Worm (Caenorhabditis elegans): ENCODE results near the gene C45B2.2.

C45B2.2 gene

DNA sequence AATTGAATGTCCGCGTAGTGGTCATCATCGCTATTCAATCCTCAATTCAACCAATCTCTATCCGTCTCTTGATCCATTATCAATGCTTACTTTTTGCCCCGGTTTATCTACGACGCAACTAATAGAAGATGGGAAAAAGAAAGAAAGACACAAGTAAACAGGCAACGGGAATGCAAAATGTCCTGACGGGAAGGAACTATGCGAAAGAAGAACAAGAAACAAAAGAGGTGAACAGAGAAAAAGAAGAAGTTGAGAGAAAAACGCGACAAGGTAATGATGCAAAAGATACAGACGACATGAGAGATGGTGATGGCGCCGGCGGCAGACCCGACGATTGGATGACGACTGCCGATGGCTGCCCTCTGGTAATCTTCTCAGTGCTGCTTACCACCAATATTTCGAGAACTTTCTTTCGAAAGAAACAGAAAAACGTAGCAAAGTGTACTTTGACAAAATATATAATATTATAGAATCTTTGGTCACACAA is 42.5 kb upstream of the C45B2.2 start (continued):
- TF ChIP-seq skn-1 (tag; optimal IDR thresholded peaks at IDR 0.05) (no peak), nhr-129 (tag; optimal IDR thresholded peaks at IDR 0.05) (peak; percentile 94), gmeb-1 (tag; optimal IDR thresholded peaks at IDR 0.05) (peak; percentile 56), unc-39 (tag; optimal IDR thresholded peaks at IDR 0.05) (no peak), lin-11 (tag; optimal IDR thresholded peaks at IDR 0.05) (no peak), nhr-25 (tag; optimal IDR thresholded peaks at IDR 0.05) (peak; percentile 80), ztf-1 (GFP tag; conservative IDR thresholded peaks at IDR 0.05) (no peak), mdl-1 (tag; optimal IDR thresholded peaks at IDR 0.05) (peak in 1 of 2 experiments; percentile 26), F13H6.1 (tag; optimal IDR thresholded peaks at IDR 0.05) (peak; percentile 90), nhr-12 (tag; optimal IDR thresholded peaks at IDR 0.05) (no peak), fos-1 (tag; optimal IDR thresholded peaks at IDR 0.05) (peak; percentile 75), nhr-6 (tag; optimal IDR thresholded peaks at IDR 0.05) (peak; percentile 74), lsy-2 (tag; optimal IDR thresholded peaks at IDR 0.05) (peak in 1 of 2 experiments; percentile 68), alr-1 (tag; optimal IDR thresholded peaks at IDR 0.05) (no peak), peb-1 (tag; optimal IDR thresholded peaks at IDR 0.05) (no peak), mbf-1 (tag; optimal IDR thresholded peaks at IDR 0.05) (no peak), mab-5 (tag; optimal IDR thresholded peaks at IDR 0.05) (peak; percentile 4), Y55F3AM.14 (GFP tag; optimal IDR thresholded peaks at IDR 0.05) (peak; percentile 24)

DNA sequence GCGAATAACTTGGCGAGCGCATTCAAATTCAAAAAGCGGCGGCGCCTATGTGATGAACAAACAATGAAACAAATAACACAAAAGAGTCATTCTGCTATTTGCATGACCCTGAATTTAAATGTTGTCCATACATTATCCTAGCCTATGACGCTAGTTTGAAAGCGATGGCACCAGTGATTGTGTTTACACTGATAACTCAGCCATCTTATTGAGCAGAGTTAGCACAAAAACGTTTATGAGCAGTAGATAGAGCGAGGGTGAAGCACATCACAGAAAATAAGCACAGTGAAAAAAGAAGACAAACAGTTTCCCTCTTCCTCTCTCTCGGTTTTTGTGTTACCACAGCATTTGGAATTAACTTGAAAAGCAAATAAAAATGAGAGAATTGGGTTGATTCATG is 41.3 kb upstream of the C45B2.2 start:
- TF ChIP-seq nhr-6 (tag; optimal IDR thresholded peaks at IDR 0.05): no peak
- TF ChIP-seq unc-39 (tag; optimal IDR thresholded peaks at IDR 0.05): no peak
- TF ChIP-seq crh-2 (tag; optimal IDR thresholded peaks at IDR 0.05): peak; percentile 1
- no peak for TF ChIP-seq nhr-12 (tag; optimal IDR thresholded peaks at IDR 0.05)
- TF ChIP-seq alr-1 (tag; optimal IDR thresholded peaks at IDR 0.05): no peak
- TF ChIP-seq mab-5 (tag; optimal IDR thresholded peaks at IDR 0.05): no peak
- TF ChIP-seq Y55F3AM.14 (GFP tag; optimal IDR thresholded peaks at IDR 0.05): no peak
- no peak for TF ChIP-seq aly-2 (tag; optimal IDR thresholded peaks at IDR 0.05)
- no peak for TF ChIP-seq elt-1 (tag; optimal IDR thresholded peaks at IDR 0.05)
- TF ChIP-seq mdl-1 (tag; optimal IDR thresholded peaks at IDR 0.05): no peak
- TF ChIP-seq unc-62 (GFP tag; optimal IDR thresholded peaks at IDR 0.05): no peak
- no peak for TF ChIP-seq lin-39 (tag; optimal IDR thresholded peaks at IDR 0.05)
- peak; percentile 34 for TF ChIP-seq nhr-129 (tag; optimal IDR thresholded peaks at IDR 0.05)
- TF ChIP-seq ceh-16 (tag; optimal IDR thresholded peaks at IDR 0.05): no peak
- TF ChIP-seq peb-1 (tag; optimal IDR thresholded peaks at IDR 0.05): no peak
- TF ChIP-seq F13H6.1 (tag; optimal IDR thresholded peaks at IDR 0.05): peak; percentile 39
- TF ChIP-seq snpc-4 (tag; optimal IDR thresholded peaks at IDR 0.05): no peak
- TF ChIP-seq nhr-23 (tag; optimal IDR thresholded peaks at IDR 0.05): no peak
- no peak for TF ChIP-seq ztf-1 (GFP tag; conservative IDR thresholded peaks at IDR 0.05)
- no peak for TF ChIP-seq zag-1 (tag; optimal IDR thresholded peaks at IDR 0.05)
- no peak for TF ChIP-seq nhr-21 (tag; optimal IDR thresholded peaks at IDR 0.05)
- no peak for TF ChIP-seq egl-27 (tag; optimal IDR thresholded peaks at IDR 0.05)

DNA sequence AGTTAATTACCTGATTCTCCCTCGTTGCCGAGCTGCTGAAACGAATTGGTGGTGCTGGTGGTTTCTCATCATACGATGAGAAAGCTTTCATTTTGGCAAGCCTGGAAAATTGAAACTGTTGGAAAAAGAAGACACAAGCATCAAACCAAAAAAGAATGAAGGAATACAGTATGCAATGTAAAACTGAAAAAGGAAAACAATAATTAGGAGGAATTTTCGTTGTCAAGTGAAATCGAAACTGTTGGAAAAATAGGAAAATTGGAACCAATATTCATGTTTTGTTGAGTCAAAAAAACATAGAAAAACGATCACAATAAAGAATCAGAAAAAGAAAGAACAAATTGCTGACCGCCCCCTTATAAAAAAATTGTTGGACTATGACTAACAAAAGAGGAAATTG is 36.0 kb upstream of the C45B2.2 start, which contains the start of gene pak-1:
Gene pak-1, minus strand, starts transcription at position 101 of the 400 bp plus-strand sequence.
- TF ChIP-seq R02D3.7 (tag; optimal IDR thresholded peaks at IDR 0.05): no peak
- TF ChIP-seq nhr-23 (tag; optimal IDR thresholded peaks at IDR 0.05): no peak
- no peak for TF ChIP-seq ZK546.5 (tag; optimal IDR thresholded peaks at IDR 0.05)
- no peak for TF ChIP-seq ceh-16 (tag; optimal IDR thresholded peaks at IDR 0.05)
- no peak for TF ChIP-seq unc-55 (GFP tag; optimal IDR thresholded peaks at IDR 0.05)
- TF ChIP-seq sma-9 (GFP tag; optimal IDR thresholded peaks at IDR 0.05): no peak
- no peak for TF ChIP-seq sma-9 (tag; optimal IDR thresholded peaks at IDR 0.05)

DNA sequence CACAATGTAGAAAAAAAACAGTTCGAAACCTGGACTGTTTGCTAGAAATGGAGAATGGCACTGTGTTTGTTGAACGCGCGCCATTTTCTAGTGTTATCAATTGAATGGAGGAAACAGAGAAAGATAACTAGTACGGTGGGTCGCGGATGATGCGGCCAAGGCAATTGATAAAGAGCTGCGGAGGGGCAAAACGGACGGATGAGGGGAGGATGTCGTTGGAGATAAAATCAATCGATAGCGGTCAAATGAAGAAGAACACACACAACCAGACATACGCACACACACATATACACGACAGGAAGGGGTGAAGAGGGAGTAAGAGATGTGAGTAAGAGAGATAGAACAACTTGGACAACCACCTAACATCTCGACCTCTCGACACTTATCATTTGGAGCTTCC is 34.5 kb upstream of the C45B2.2 start:
- TF ChIP-seq sma-9 (GFP tag; optimal IDR thresholded peaks at IDR 0.05) (no peak), sma-9 (tag; optimal IDR thresholded peaks at IDR 0.05) (no peak), nhr-10 (tag; optimal IDR thresholded peaks at IDR 0.05) (no peak), mdl-1 (tag; optimal IDR thresholded peaks at IDR 0.05) (no peak), ztf-4 (tag; optimal IDR thresholded peaks at IDR 0.05) (no peak), ZK546.5 (tag; optimal IDR thresholded peaks at IDR 0.05) (no peak), mab-5 (tag; optimal IDR thresholded peaks at IDR 0.05) (no peak), nhr-21 (tag; optimal IDR thresholded peaks at IDR 0.05) (peak; percentile 37), C34F6.9 (tag; optimal IDR thresholded peaks at IDR 0.05) (no peak), lsy-2 (tag; optimal IDR thresholded peaks at IDR 0.05) (peak in 1 of 2 experiments; percentile 20), nhr-77 (tag; optimal IDR thresholded peaks at IDR 0.05) (no peak), nhr-11 (tag; optimal IDR thresholded peaks at IDR 0.05) (no peak), fos-1 (tag; optimal IDR thresholded peaks at IDR 0.05) (peak; percentile 56), sma-3 (GFP tag; optimal IDR thresholded peaks at IDR 0.05) (peak; percentile 38), dmd-4 (tag; optimal IDR thresholded peaks at IDR 0.05) (no peak), aly-2 (tag; optimal IDR thresholded peaks at IDR 0.05) (no peak), nhr-129 (tag; optimal IDR thresholded peaks at IDR 0.05) (peak; percentile 45)
